Fruit fly (Drosophila melanogaster): ENCODE measurements around the gene mtTFB1.
A peak's percentile ranks its signal among the peaks of the same experiment; 100 is the strongest.

Gene mtTFB1

DNA sequence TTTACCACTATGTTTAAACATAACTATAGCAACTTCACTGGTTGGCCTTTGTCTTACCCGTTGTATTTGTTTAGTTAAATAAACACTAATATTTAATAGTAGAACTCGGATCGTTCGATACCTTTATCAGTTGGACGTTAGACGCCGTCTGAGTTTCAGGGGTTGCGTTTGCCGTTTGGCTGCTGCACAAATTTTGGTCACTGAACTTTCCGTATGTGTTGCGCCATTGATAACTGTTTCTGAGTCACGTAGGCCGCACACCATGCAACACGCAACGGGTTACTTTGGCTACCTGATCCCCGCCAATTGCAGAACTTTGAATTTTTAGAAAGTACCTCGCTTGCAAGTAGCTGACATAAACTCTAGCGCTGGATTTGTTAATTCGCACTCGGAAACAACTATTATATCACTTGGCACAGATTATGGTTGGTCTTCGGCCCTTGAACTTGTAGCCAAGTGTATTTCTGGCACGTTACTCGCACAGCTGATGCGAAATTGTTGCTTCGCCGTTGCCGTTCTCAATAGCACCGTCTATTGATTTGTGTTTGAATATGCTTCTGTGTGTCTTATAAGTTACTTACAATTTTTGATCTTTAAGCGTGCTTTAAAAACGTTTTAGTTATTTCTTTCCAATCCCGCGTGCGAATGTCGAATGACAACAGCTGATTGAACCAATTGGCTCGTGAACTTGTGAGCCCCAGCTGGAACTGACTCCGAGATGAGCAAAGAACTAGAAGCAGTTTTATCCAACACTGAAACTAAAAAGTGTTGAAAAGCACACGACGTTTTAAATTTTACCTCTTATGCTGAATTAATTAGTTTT is 12.3 kb upstream of the mtTFB1 start, which contains the start of gene Dph1 (continued):
- TF ChIP-seq ttk (GFP tag; IDR thresholded peaks at IDR 0.05) = peak; percentile 80; the same call in 1 of the 2 replicates
- TF ChIP-seq CG2202 (tag; optimal IDR thresholded peaks at IDR 0.05) = peak; percentile 60
- TF ChIP-seq cas (GFP tag; IDR thresholded peaks at IDR 0.05) = peak; percentile 66
- peak; percentile 81 for TF ChIP-seq Atf-2 (GFP tag; optimal IDR thresholded peaks at IDR 0.05)
- peak; percentile 49 for TF ChIP-seq CG2116 (GFP tag; optimal IDR thresholded peaks at IDR 0.05)
- TF ChIP-seq hkb (optimal IDR thresholded peaks at IDR 0.05) = no peak
- peak; percentile 92 for TF ChIP-seq hkb (GFP tag; IDR thresholded peaks at IDR 0.05)
- TF ChIP-seq B-H1 (GFP tag; IDR thresholded peaks at IDR 0.05) = peak; percentile 78
- no peak for TF ChIP-seq CG17912 (GFP tag; optimal IDR thresholded peaks at IDR 0.05)
- no peak for TF ChIP-seq zen2 (GFP tag; IDR thresholded peaks at IDR 0.05; ENCODE audit: partially characterized antibody)
- TF ChIP-seq Bdp1 (GFP tag; optimal IDR thresholded peaks at IDR 0.05) = peak; percentile 75
- peak; percentile 69 for TF ChIP-seq CG3838 (GFP tag; optimal IDR thresholded peaks at IDR 0.05)
- peak in 1 of 2 experiments; percentile 93 for TF ChIP-seq eve (GFP tag; optimal IDR thresholded peaks at IDR 0.05)
- TF ChIP-seq hth (optimal IDR thresholded peaks at IDR 0.05) = no peak
- TF ChIP-seq CG7556 (GFP tag; optimal IDR thresholded peaks at IDR 0.05) = peak; percentile 82
- TF ChIP-seq CG3065 (GFP tag; optimal IDR thresholded peaks at IDR 0.05) = peak; percentile 30
- no peak for TF ChIP-seq br (optimal IDR thresholded peaks at IDR 0.05)
- peak; percentile 89 for TF ChIP-seq shn (GFP tag; optimal IDR thresholded peaks at IDR 0.05)
- TF ChIP-seq CG4820 (GFP tag; optimal IDR thresholded peaks at IDR 0.05) = peak; percentile 78
- peak; percentile 85 for TF ChIP-seq nom (GFP tag; optimal IDR thresholded peaks at IDR 0.05)
- peak; percentile 55 for TF ChIP-seq CG10462 (GFP tag; optimal IDR thresholded peaks at IDR 0.05)
- no peak for TF ChIP-seq h (optimal IDR thresholded peaks at IDR 0.05)
- TF ChIP-seq gce (GFP tag; IDR thresholded peaks at IDR 0.05) = peak; percentile 87
- TF ChIP-seq sens (GFP tag) = peak; percentile 98
- peak; percentile 46 for TF ChIP-seq Max (GFP tag; optimal IDR thresholded peaks at IDR 0.05)
- TF ChIP-seq ssp (GFP tag; IDR thresholded peaks at IDR 0.05) = peak; percentile 55; the same call in 1 of the 2 replicates
- peak; percentile 57 for TF ChIP-seq sob (GFP tag; IDR thresholded peaks at IDR 0.05)
- TF ChIP-seq Stat92E (GFP tag; optimal IDR thresholded peaks at IDR 0.05) = peak in 1 of 3 experiments; percentile 92
- TF ChIP-seq Six4 (GFP tag; optimal IDR thresholded peaks at IDR 0.05) = peak; percentile 92
- TF ChIP-seq CG42726 (GFP tag; IDR thresholded peaks at IDR 0.05; ENCODE audit: partially characterized antibody) = no peak
- peak; percentile 87 for TF ChIP-seq Side (GFP tag; optimal IDR thresholded peaks at IDR 0.05)
- TF ChIP-seq Nf-YB (GFP tag; optimal IDR thresholded peaks at IDR 0.05) = peak; percentile 54
- TF ChIP-seq hbn (GFP tag; IDR thresholded peaks at IDR 0.05; ENCODE audit: partially characterized antibody) = no peak
- peak; percentile 66 for TF ChIP-seq B-H2 (GFP tag; optimal IDR thresholded peaks at IDR 0.05)
- peak; percentile 87 for TF ChIP-seq Sox102F (GFP tag; optimal IDR thresholded peaks at IDR 0.05)
- TF ChIP-seq nau (GFP tag; optimal IDR thresholded peaks at IDR 0.05) = peak; percentile 72
- peak; percentile 89 for TF ChIP-seq Asciz (GFP tag; optimal IDR thresholded peaks at IDR 0.05)
- TF ChIP-seq CG17612 (GFP tag; IDR thresholded peaks at IDR 0.05) = peak; percentile 74; the same call in 1 of the 2 replicates
- no peak for TF ChIP-seq HLHmδ (GFP tag; optimal IDR thresholded peaks at IDR 0.05)
- peak; percentile 83 for TF ChIP-seq CG12391 (tag; optimal IDR thresholded peaks at IDR 0.05)
- peak in 1 of 2 experiments; percentile 95 for TF ChIP-seq insv (GFP tag; optimal IDR thresholded peaks at IDR 0.05)
- peak; percentile 89 for TF ChIP-seq unpg (GFP tag; optimal IDR thresholded peaks at IDR 0.05)
- peak; percentile 97 for TF ChIP-seq Ets65A (GFP tag)
- no peak for TF ChIP-seq CG2129 (GFP tag; IDR thresholded peaks at IDR 0.05; ENCODE audit: partially characterized antibody)
- peak; percentile 77 for TF ChIP-seq CG34376 (GFP tag; optimal IDR thresholded peaks at IDR 0.05)
- peak; percentile 76 for TF ChIP-seq CG4617 (GFP tag; optimal IDR thresholded peaks at IDR 0.05; ENCODE audit: borderline replicate concordance)
- no peak for TF ChIP-seq CG14860 (GFP tag; IDR thresholded peaks at IDR 0.05; ENCODE audit: partially characterized antibody)
- peak; percentile 86 for TF ChIP-seq Dp (GFP tag; optimal IDR thresholded peaks at IDR 0.05)
- TF ChIP-seq H2.0 (GFP tag; IDR thresholded peaks at IDR 0.05) = peak; percentile 77
- peak; percentile 86; the same call in 1 of the 2 replicates for TF ChIP-seq lmd (GFP tag; IDR thresholded peaks at IDR 0.05)

Data from whole organism, embryonic.